Fruit fly (Drosophila melanogaster) whole organism, adult: Measurements from ENCODE around the gene Dic1.

Experiments
- CG11617 ChIP-seq: fragments of 200-800 bp; sonication (Bioruptor generic); optimal IDR thresholded peaks from 2 replicates; lab custom pipeline; 2017; ENCODE audit warnings: mild to moderate bottlenecking, missing biosample characterization, missing genetic modification reagents, missing genetic modification characterization
- CG12768 ChIP-seq: fragments of 200-800 bp; sonication (Bioruptor generic); optimal IDR thresholded peaks from 2 replicates; lab custom pipeline; 2017; ENCODE audit warnings: missing biosample characterization, missing genetic modification characterization, mild to moderate bottlenecking, moderate library complexity, missing genetic modification reagents
- CG33017 ChIP-seq: fragments of 200-800 bp; sonication (Bioruptor generic); optimal IDR thresholded peaks from 2 replicates; lab custom pipeline; 2018; ENCODE audit warnings: missing biosample characterization, mild to moderate bottlenecking, missing genetic modification characterization, moderate library complexity
- CG5204 ChIP-seq: fragments of 200-800 bp; sonication (Bioruptor generic); optimal IDR thresholded peaks from 2 replicates; lab custom pipeline; 2016; ENCODE audit warnings: missing biosample characterization, missing genetic modification characterization
- Clk ChIP-seq: fragments of 200-800 bp; sonication (Bioruptor generic); optimal IDR thresholded peaks from 2 replicates; lab custom pipeline; 2017; ENCODE audit warnings: missing biosample characterization, missing genetic modification characterization
- Hr96 ChIP-seq: fragments of 200-800 bp; sonication (Bioruptor generic); optimal IDR thresholded peaks from 2 replicates; lab custom pipeline; 2016; ENCODE audit warnings: missing biosample characterization, missing genetic modification characterization
- bab1 ChIP-seq: fragments of 200-800 bp; sonication (Bioruptor generic); optimal IDR thresholded peaks from 3 replicates; lab custom pipeline; 2019; ENCODE audit warnings: missing biosample characterization, mild to moderate bottlenecking, missing genetic modification characterization, moderate library complexity
- cnc ChIP-seq, 2 experiments: fragments of >200 bp; optimal IDR thresholded peaks; 2 replicates each; lab custom pipeline; 2017
- kay ChIP-seq: fragments of 200-800 bp; sonication (Bioruptor generic); peaks from one replicate; lab custom pipeline; 2016; ENCODE audit warnings: missing biosample characterization, missing genetic modification characterization, borderline replicate concordance
- ovo ChIP-seq: fragments of 200-800 bp; sonication (Bioruptor generic); optimal IDR thresholded peaks from 2 replicates; lab custom pipeline; 2016; ENCODE audit warnings: missing biosample characterization, missing genetic modification characterization
- pad ChIP-seq: fragments of 200-800 bp; sonication (Bioruptor generic); optimal IDR thresholded peaks from 3 replicates; lab custom pipeline; 2017; ENCODE audit warnings: missing biosample characterization, missing genetic modification characterization, mild to moderate bottlenecking, moderate library complexity, missing genetic modification reagents

dm6 chr3R:13371840-13372680, 7.3 kb downstream of the Dic1 start, which contains the start of the genes Lip3 and CG34309:
- TF ChIP-seq CG11617 (GFP tag; lab: Kevin White, UChicago) (peak; percentile 3), CG12768 (GFP tag; lab: Kevin White, UChicago) (no peak), CG33017 (tag; lab: Kevin White, UChicago) (peak; percentile 50), pad (GFP tag; lab: Kevin White, UChicago) (no peak), bab1 (GFP tag; lab: Kevin White, UChicago) (no peak), CG5204 (no peak), kay (GFP tag; lab: Kevin White, UChicago) (no peak), Hr96 (GFP tag; lab: Kevin White, UChicago) (no peak), Clk (GFP tag; lab: Kevin White, UChicago) (no peak), ovo (GFP tag; lab: Kevin White, UChicago) (no peak), cnc (optimal IDR thresholded peaks at IDR 0.05; lab: Kevin White, UChicago) (no peak)
